Worm (Caenorhabditis elegans): ENCODE results near the gene ckk-1.

DNA sequence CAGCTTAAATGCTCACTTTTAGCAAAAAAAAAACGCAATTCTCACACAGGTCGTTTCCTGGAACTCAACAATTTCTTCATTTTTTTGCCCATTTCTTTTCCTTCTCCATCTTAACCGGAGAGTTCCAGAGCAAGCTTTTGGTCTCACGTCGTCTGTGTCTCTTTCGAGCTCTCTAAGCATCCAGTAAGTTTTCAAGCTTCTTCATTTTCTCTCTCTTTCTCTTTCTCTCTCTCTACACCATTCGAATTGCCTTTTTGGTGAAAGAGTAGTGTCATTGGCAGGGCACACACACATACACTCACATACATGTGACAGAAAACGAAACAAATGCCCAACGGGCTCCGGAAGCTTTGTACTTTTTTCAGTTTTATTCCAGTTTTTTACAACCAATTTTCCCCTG lies 4.6 kb downstream of the ckk-1 start:
- no peak for TF ChIP-seq T22C8.4 (GFP tag; IDR thresholded peaks at IDR 0.05)
- no peak for TF ChIP-seq tab-1 (GFP tag; IDR thresholded peaks at IDR 0.05)
- no peak for TF ChIP-seq med-1 (GFP tag; optimal IDR thresholded peaks at IDR 0.05; ENCODE audit: insufficient read depth)
- TF ChIP-seq ref-1 (GFP tag; conservative IDR thresholded peaks at IDR 0.05): no peak
- TF ChIP-seq cog-1 (tag; optimal IDR thresholded peaks at IDR 0.05): no peak

Data from whole organism, midembryonic.